Fruit fly (Drosophila melanogaster) whole organism, prepupa: ENCODE data around the gene CG10660.

Source experiments
- Blimp-1 ChIP-seq: fragments of 200-800 bp; sonication (Bioruptor generic); optimal IDR thresholded peaks from 3 replicates; lab custom pipeline; 2017; ENCODE audit warnings: missing biosample characterization, missing genetic modification characterization, mild to moderate bottlenecking, moderate library complexity, missing genetic modification reagents
- CG11294 ChIP-seq: fragments of 200-800 bp; sonication (Bioruptor generic); IDR thresholded peaks from 2 replicates; pipeline ENCODE4 v1.3.6; 2022; ENCODE audit warnings: missing biosample characterization, missing genetic modification characterization
- CG11762 ChIP-seq: fragments of 200-800 bp; sonication (Bioruptor generic); optimal IDR thresholded peaks from 3 replicates; lab custom pipeline; 2016; ENCODE audit warnings: missing biosample characterization, missing genetic modification characterization; ENCODE audit not compliant: insufficient read depth
- CG11902 ChIP-seq: fragments of 200-800 bp; sonication (Bioruptor generic); optimal IDR thresholded peaks from 3 replicates; lab custom pipeline; 2016; ENCODE audit warnings: missing biosample characterization, missing genetic modification characterization
- CG15336 ChIP-seq: fragments of 200-800 bp; sonication (Bioruptor generic); IDR thresholded peaks from 2 replicates; pipeline ENCODE4 v1.3.6; 2022; ENCODE audit warnings: missing biosample characterization, missing genetic modification characterization
- CG1621 ChIP-seq: fragments of 200-800 bp; sonication (Bioruptor generic); optimal IDR thresholded peaks from 3 replicates; lab custom pipeline; 2018; ENCODE audit warnings: missing biosample characterization, mild to moderate bottlenecking, missing genetic modification characterization
- CG16779 ChIP-seq: fragments of 200-800 bp; sonication (Bioruptor generic); optimal IDR thresholded peaks from 3 replicates; lab custom pipeline; 2017; ENCODE audit warnings: missing biosample characterization, mild to moderate bottlenecking, missing genetic modification characterization
- CG32006 ChIP-seq: fragments of 200-800 bp; sonication (Bioruptor generic); optimal IDR thresholded peaks from 3 replicates; lab custom pipeline; 2017; ENCODE audit warnings: missing biosample characterization, mild to moderate bottlenecking, missing genetic modification characterization
- CG3919 ChIP-seq: fragments of 200-800 bp; sonication (Bioruptor generic); optimal IDR thresholded peaks from 3 replicates; lab custom pipeline; 2016; ENCODE audit warnings: missing biosample characterization, missing genetic modification characterization
- CG4318 ChIP-seq: fragments of 200-800 bp; sonication (Bioruptor generic); optimal IDR thresholded peaks from 3 replicates; lab custom pipeline; 2017; ENCODE audit warnings: missing biosample characterization, mild to moderate bottlenecking, missing genetic modification characterization
- CG6163 ChIP-seq: fragments of 200-800 bp; sonication (Bioruptor generic); IDR thresholded peaks from 3 replicates; pipeline ENCODE4 v1.3.6; 2022; ENCODE audit warnings: missing biosample characterization, missing genetic modification characterization
- CG6854 ChIP-seq: fragments of 200-800 bp; sonication (Bioruptor generic); optimal IDR thresholded peaks from 2 replicates; lab custom pipeline; 2017; ENCODE audit warnings: missing biosample characterization, mild to moderate bottlenecking, missing genetic modification characterization
- CG8119 ChIP-seq: fragments of 200-800 bp; sonication (Bioruptor generic); IDR thresholded peaks from 3 replicates; pipeline ENCODE4 v1.3.6; 2022; ENCODE audit warnings: missing biosample characterization, missing genetic modification characterization
- CG8632 ChIP-seq: fragments of 200-800 bp; sonication (Bioruptor generic); optimal IDR thresholded peaks from 3 replicates; lab custom pipeline; 2016; ENCODE audit warnings: missing biosample characterization, missing genetic modification characterization
- CG9139 ChIP-seq: fragments of 200-800 bp; sonication (Bioruptor generic); optimal IDR thresholded peaks from 3 replicates; lab custom pipeline; 2017; ENCODE audit warnings: missing biosample characterization, mild to moderate bottlenecking, missing genetic modification characterization
- Eip78C ChIP-seq: fragments of 200-800 bp; sonication (Bioruptor generic); peaks from one replicate; lab custom pipeline; 2016; ENCODE audit warnings: missing biosample characterization, missing genetic modification characterization
- Eip93F ChIP-seq: fragments of 200-800 bp; sonication (Bioruptor generic); optimal IDR thresholded peaks from 2 replicates; lab custom pipeline; 2016; ENCODE audit warnings: missing biosample characterization, mild to moderate bottlenecking, missing genetic modification characterization
- Gug ChIP-seq: fragments of 200-800 bp; sonication (Bioruptor generic); IDR thresholded peaks from 2 replicates; pipeline ENCODE4 v1.3.6; 2022; ENCODE audit warnings: missing biosample characterization, missing genetic modification characterization
- Hr38 ChIP-seq: sonication (Bioruptor generic); optimal IDR thresholded peaks from 2 replicates; lab custom pipeline; 2016; ENCODE audit warnings: missing biosample characterization, missing genetic modification characterization
- Hr4 ChIP-seq: fragments of 200-800 bp; sonication (Bioruptor generic); optimal IDR thresholded peaks from 3 replicates; lab custom pipeline; 2016; ENCODE audit warnings: missing biosample characterization, missing genetic modification characterization
- Lpt ChIP-seq: fragments of 200-800 bp; sonication (Bioruptor generic); optimal IDR thresholded peaks from 3 replicates; lab custom pipeline; 2016; ENCODE audit warnings: missing biosample characterization, missing genetic modification characterization
- Met ChIP-seq: fragments of 200-800 bp; sonication (Bioruptor generic); optimal IDR thresholded peaks from 3 replicates; lab custom pipeline; 2016; ENCODE audit warnings: missing biosample characterization, missing genetic modification characterization
- OdsH ChIP-seq: fragments of 200-800 bp; sonication (Bioruptor generic); optimal IDR thresholded peaks from 3 replicates; lab custom pipeline; 2016; ENCODE audit warnings: missing biosample characterization, missing genetic modification characterization
- Smox ChIP-seq: fragments of 200-800 bp; sonication (Bioruptor generic); optimal IDR thresholded peaks from 3 replicates; lab custom pipeline; 2016; ENCODE audit warnings: missing biosample characterization, missing genetic modification characterization
- Sox102F ChIP-seq: fragments of 200-800 bp; sonication (Bioruptor generic); optimal IDR thresholded peaks from 2 replicates; lab custom pipeline; 2016; ENCODE audit warnings: missing biosample characterization, mild to moderate bottlenecking, missing genetic modification characterization
- Sox15 ChIP-seq: fragments of 200-800 bp; sonication (Bioruptor generic); optimal IDR thresholded peaks from 3 replicates; lab custom pipeline; 2016; ENCODE audit warnings: missing biosample characterization, missing genetic modification characterization
- achi ChIP-seq: fragments of 200-800 bp; sonication (Bioruptor generic); optimal IDR thresholded peaks from 3 replicates; lab custom pipeline; 2016; ENCODE audit warnings: missing biosample characterization, missing genetic modification characterization
- acj6 ChIP-seq: fragments of 200-800 bp; sonication (Bioruptor generic); optimal IDR thresholded peaks from 3 replicates; lab custom pipeline; 2016; ENCODE audit warnings: missing biosample characterization, missing genetic modification characterization
- cyc ChIP-seq: fragments of 200-800 bp; sonication (Bioruptor generic); optimal IDR thresholded peaks from 3 replicates; lab custom pipeline; 2016; ENCODE audit warnings: missing biosample characterization, missing genetic modification characterization
- dac ChIP-seq: fragments of 200-800 bp; sonication (Bioruptor generic); optimal IDR thresholded peaks from 2 replicates; lab custom pipeline; 2017; ENCODE audit warnings: missing biosample characterization, mild to moderate bottlenecking, missing genetic modification characterization
- dsx ChIP-seq: fragments of 200-800 bp; optimal IDR thresholded peaks from 3 replicates; lab custom pipeline; 2019; ENCODE audit warnings: missing biosample characterization, mild to moderate bottlenecking, missing genetic modification characterization, moderate library complexity; ENCODE audit not compliant: poor library complexity, severe bottlenecking
- eg ChIP-seq: fragments of 200-800 bp; sonication (Bioruptor generic); IDR thresholded peaks from 3 replicates; pipeline ENCODE4 v1.3.6; 2022; ENCODE audit warnings: missing biosample characterization, missing genetic modification characterization
- esn ChIP-seq: fragments of 200-800 bp; sonication (Bioruptor generic); optimal IDR thresholded peaks from 2 replicates; lab custom pipeline; 2016; ENCODE audit warnings: missing biosample characterization, mild to moderate bottlenecking, missing genetic modification characterization, moderate library complexity
- fd59A ChIP-seq: fragments of 200-800 bp; sonication (Bioruptor generic); optimal IDR thresholded peaks from 2 replicates; lab custom pipeline; 2017; ENCODE audit warnings: missing biosample characterization, mild to moderate bottlenecking, missing genetic modification characterization, missing genetic modification reagents
- fkh ChIP-seq: fragments of 200-800 bp; sonication (Bioruptor generic); optimal IDR thresholded peaks from 3 replicates; lab custom pipeline; 2017; ENCODE audit warnings: missing biosample characterization, mild to moderate bottlenecking, missing genetic modification characterization, moderate library complexity
- lz ChIP-seq: fragments of 200-800 bp; sonication (Bioruptor generic); optimal IDR thresholded peaks from 3 replicates; lab custom pipeline; 2016; ENCODE audit warnings: missing biosample characterization, missing genetic modification characterization
- pdm3 ChIP-seq: fragments of 200-800 bp; sonication (Bioruptor generic); optimal IDR thresholded peaks from 3 replicates; lab custom pipeline; 2016; ENCODE audit warnings: missing biosample characterization, missing genetic modification characterization
- spab ChIP-seq: fragments of 200-800 bp; sonication (Bioruptor generic); optimal IDR thresholded peaks from 2 replicates; lab custom pipeline; 2017; ENCODE audit warnings: missing biosample characterization, mild to moderate bottlenecking, missing genetic modification characterization, missing genetic modification reagents
- ss ChIP-seq, 2 experiments: fragments of 200-800 bp; sonication (Bioruptor generic); optimal IDR thresholded peaks; 2 replicates in 1 of 2; 3 replicates in 1 of 2; lab custom pipeline; 2017 to 2018; ENCODE audit warnings: mild to moderate bottlenecking in 2 of 2, missing biosample characterization in 2 of 2, missing genetic modification characterization in 2 of 2, moderate library complexity in 1 of 2
- svp ChIP-seq: fragments of 200-800 bp; sonication (Bioruptor generic); peaks from one replicate; lab custom pipeline; 2016; ENCODE audit warnings: missing biosample characterization, missing genetic modification characterization
- topi ChIP-seq: fragments of 200-800 bp; sonication (Bioruptor generic); optimal IDR thresholded peaks from 3 replicates; lab custom pipeline; 2016; ENCODE audit warnings: missing biosample characterization, missing genetic modification characterization
- vri ChIP-seq: fragments of 200-800 bp; sonication (Bioruptor generic); optimal IDR thresholded peaks from 3 replicates; lab custom pipeline; 2016; ENCODE audit warnings: missing biosample characterization, mild to moderate bottlenecking, missing genetic modification characterization

CG10660 gene

dm6 chr3L:12490418-12491035 is at the start of gene CG10660 (continued):
- peak; percentile 90 for TF ChIP-seq CG8632
- peak; percentile 98 for TF ChIP-seq eg (GFP tag; lab: Robert Waterston, UW)
- TF ChIP-seq Met = peak; percentile 93
- TF ChIP-seq pdm3 (GFP tag; lab: Kevin White, UChicago) = peak; percentile 94
- TF ChIP-seq svp (GFP tag; lab: Kevin White, UChicago) = peak; percentile 95
- peak; percentile 92 for TF ChIP-seq lz (GFP tag; lab: Kevin White, UChicago)
- peak; percentile 61 for TF ChIP-seq fkh
- peak; percentile 87 for TF ChIP-seq CG11762 (GFP tag; lab: Kevin White, UChicago)
- TF ChIP-seq CG3919 (GFP tag; lab: Kevin White, UChicago) = peak; percentile 94

DNA sequence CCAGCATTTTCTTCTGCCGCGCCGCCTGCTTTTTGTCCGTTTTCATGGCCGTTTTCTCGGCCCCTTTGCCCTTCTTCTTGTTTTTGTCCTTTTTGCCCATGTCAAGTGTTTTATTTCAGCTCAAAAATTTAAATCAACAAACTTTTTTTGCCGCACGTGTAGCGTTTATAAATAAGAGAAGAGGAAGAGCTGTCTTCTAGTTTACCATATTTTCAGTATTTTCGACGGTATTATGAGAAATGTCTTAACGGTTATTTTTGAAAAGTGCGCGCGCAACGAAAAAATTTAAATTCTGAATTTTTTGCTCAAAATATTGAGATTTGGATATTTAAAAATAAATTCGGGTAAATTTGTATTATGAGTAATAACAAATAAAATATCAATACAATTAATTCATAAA is 46.6 kb upstream of the CG10660 start, which contains the start of gene CG4069:
Gene CG4069, minus strand, starts transcription at position 193 of the 400 bp plus-strand sequence.
- TF ChIP-seq dac (no peak), CG8632 (no peak), fd59A (GFP tag; lab: Kevin White, UChicago) (no peak), fkh (peak; percentile 90)

DNA sequence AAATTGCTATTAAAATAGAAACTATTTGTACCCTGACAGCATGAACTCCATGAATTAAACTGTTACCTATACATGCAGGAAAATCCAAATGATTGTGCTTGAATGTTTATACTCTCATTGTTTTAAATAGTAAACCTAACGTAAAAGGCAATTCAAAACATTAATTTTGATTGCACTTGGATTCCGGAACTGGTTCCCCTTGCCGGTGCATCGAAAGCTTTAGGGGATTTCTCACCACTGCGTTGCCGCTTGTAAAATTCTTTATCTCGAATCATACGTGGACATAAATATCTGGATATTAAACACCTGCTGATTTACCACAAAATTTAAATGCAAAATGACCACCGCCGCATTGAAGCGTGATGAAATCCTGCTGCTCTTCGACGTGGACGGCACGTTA is 43.8 kb upstream of the CG10660 start, which contains the start of gene Pmm2:
Gene Pmm2, plus strand, starts transcription at position 273 of the 400 bp plus-strand sequence.
- peak; percentile 9 for TF ChIP-seq dsx
- TF ChIP-seq CG1621 (tag; lab: Kevin White, UChicago) = peak; percentile 51
- peak; percentile 63 for TF ChIP-seq Eip78C
- no peak for TF ChIP-seq ss (GFP tag; optimal IDR thresholded peaks at IDR 0.05; lab: Kevin White, UChicago)
- no peak for TF ChIP-seq Smox
- TF ChIP-seq CG15336 (GFP tag; lab: Robert Waterston, UW) = no peak
- peak; percentile 2 for TF ChIP-seq esn

DNA sequence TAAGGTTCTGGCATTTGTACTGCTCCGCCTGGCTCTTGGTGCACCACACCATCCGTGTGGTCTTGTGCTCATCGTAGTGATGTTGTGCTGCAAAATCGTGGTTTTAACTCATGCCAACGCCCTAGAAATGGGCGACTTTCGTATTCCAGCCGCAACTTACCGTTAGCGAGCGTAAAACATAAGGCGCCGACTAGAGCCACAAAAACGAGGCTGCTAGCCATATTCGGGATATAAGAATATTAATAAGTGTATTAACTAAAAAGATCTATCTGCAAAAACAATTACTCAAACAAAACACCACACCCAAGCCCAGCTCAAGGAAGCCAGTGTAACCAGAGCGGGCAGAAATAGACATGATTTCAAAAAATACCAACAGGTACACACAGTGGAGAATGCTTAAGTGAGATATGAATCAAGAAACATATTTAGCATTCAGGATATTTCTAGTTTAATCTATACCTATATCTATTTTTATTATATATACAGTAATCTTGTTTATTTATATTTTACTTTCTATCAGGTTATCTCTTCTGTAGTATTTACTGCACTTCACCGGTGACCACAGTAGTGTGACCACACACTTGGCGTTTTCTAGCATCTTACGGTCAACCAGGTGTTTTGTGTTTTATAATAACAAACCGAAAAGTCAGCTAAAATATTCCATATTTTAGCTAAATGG is 43.1 kb upstream of the CG10660 start, which contains the start of the genes Tsf2 and CG34242:
Gene Tsf2, minus strand, starts transcription at position 333 of the 679 bp plus-strand sequence.
Gene CG34242, plus strand, starts transcription at position 605 of the 679 bp plus-strand sequence.
- TF ChIP-seq vri (GFP tag; lab: Kevin White, UChicago) = no peak
- no peak for TF ChIP-seq Hr38 (GFP tag; lab: Kevin White, UChicago)
- TF ChIP-seq achi (GFP tag; lab: Kevin White, UChicago) = no peak
- TF ChIP-seq CG11902 = peak; percentile 84
- TF ChIP-seq Eip93F (GFP tag; lab: Kevin White, UChicago) = peak; percentile 34
- peak; percentile 83 for TF ChIP-seq CG11294 (GFP tag; lab: Robert Waterston, UW)
- TF ChIP-seq CG16779 (tag; lab: Kevin White, UChicago) = no peak
- peak; percentile 73 for TF ChIP-seq Met
- TF ChIP-seq CG32006 = no peak
- peak; percentile 95 for TF ChIP-seq Gug (GFP tag; lab: Robert Waterston, UW)
- peak; percentile 89 for TF ChIP-seq CG3919 (GFP tag; lab: Kevin White, UChicago)
- TF ChIP-seq CG6854 (GFP tag; lab: Kevin White, UChicago) = no peak
- peak; percentile 69 for TF ChIP-seq CG9139 (GFP tag; lab: Kevin White, UChicago)
- peak; percentile 71 for TF ChIP-seq topi (GFP tag; lab: Kevin White, UChicago)
- peak; percentile 88 for TF ChIP-seq dsx
- TF ChIP-seq fd59A (GFP tag; lab: Kevin White, UChicago) = no peak
- TF ChIP-seq pdm3 (GFP tag; lab: Kevin White, UChicago) = no peak
- TF ChIP-seq Smox = no peak
- no peak for TF ChIP-seq acj6 (GFP tag; lab: Kevin White, UChicago)
- no peak for TF ChIP-seq Sox15
- no peak for TF ChIP-seq OdsH
- no peak for TF ChIP-seq Sox102F (GFP tag; lab: Kevin White, UChicago)
- TF ChIP-seq Lpt (GFP tag; lab: Kevin White, UChicago) = peak; percentile 85
- peak; percentile 82 for TF ChIP-seq CG11762 (GFP tag; lab: Kevin White, UChicago)
- peak; percentile 47 for TF ChIP-seq lz (GFP tag; lab: Kevin White, UChicago)
- TF ChIP-seq esn = peak; percentile 20
- TF ChIP-seq spab (GFP tag; lab: Kevin White, UChicago) = peak; percentile 74
- TF ChIP-seq cyc (GFP tag; lab: Kevin White, UChicago) = peak; percentile 85
- TF ChIP-seq Blimp-1 (GFP tag; lab: Kevin White, UChicago) = peak; percentile 53
- peak; percentile 28 to 57 for TF ChIP-seq ss (GFP tag; optimal IDR thresholded peaks at IDR 0.05; lab: Kevin White, UChicago)
- TF ChIP-seq dac = no peak
- TF ChIP-seq CG6163 = peak; percentile 95
- no peak for TF ChIP-seq Hr4
- TF ChIP-seq CG8119 (GFP tag; lab: Robert Waterston, UW) = no peak
- peak; percentile 40 for TF ChIP-seq fkh
- peak; percentile 43 for TF ChIP-seq CG15336 (GFP tag; lab: Robert Waterston, UW)
- no peak for TF ChIP-seq CG4318 (GFP tag; lab: Kevin White, UChicago)
